Worm (Caenorhabditis elegans) whole organism, early embryonic: ENCODE data around the gene W06D11.1.
"Not testable (repeated sequence)": the region's sequence is repeated elsewhere in the genome, so short reads cannot be mapped to it uniquely, and the experiment has no call there.

Experiments
- B0310.2 ChIP-seq: sonication (generic microtip); optimal IDR thresholded peaks from 2 replicates; lab custom pipeline; 2016; ENCODE audit warnings: mild to moderate bottlenecking, missing genetic modification characterization, missing compliant biosample characterization
- F13C5.2 ChIP-seq: sonication (generic microtip); optimal IDR thresholded peaks from 2 replicates; lab custom pipeline; 2017; ENCODE audit warnings: mild to moderate bottlenecking, missing genetic modification characterization, inconsistent platforms, missing compliant biosample characterization
- aly-1 ChIP-seq: sonication (generic microtip); optimal IDR thresholded peaks from 2 replicates; lab custom pipeline; 2016; ENCODE audit warnings: missing genetic modification characterization, missing compliant biosample characterization
- ama-1 ChIP-seq: fragments of 150-350 bp; optimal IDR thresholded peaks from 2 replicates; lab custom pipeline; 2014
- ceh-13 ChIP-seq: fragments of 200-800 bp; sonication (Bioruptor generic); optimal IDR thresholded peaks from 2 replicates; lab custom pipeline; 2018; ENCODE audit warnings: mild to moderate bottlenecking, missing genetic modification characterization, missing compliant biosample characterization
- ceh-36 ChIP-seq: sonication (generic microtip); optimal IDR thresholded peaks from 2 replicates; lab custom pipeline; 2016; ENCODE audit warnings: missing genetic modification characterization, inconsistent platforms, missing compliant biosample characterization
- ets-7 ChIP-seq: sonication (generic microtip); optimal IDR thresholded peaks from 2 replicates; lab custom pipeline; 2016; ENCODE audit warnings: missing genotype, missing genetic modification characterization, missing compliant biosample characterization
- flt-1 ChIP-seq: fragments of 200-800 bp; sonication (Bioruptor generic); IDR thresholded peaks from 2 replicates; pipeline ENCODE4 v1.3.6; 2022; ENCODE audit warnings: missing genetic modification characterization, missing compliant biosample characterization
- hmbx-1 ChIP-seq: sonication (generic microtip); optimal IDR thresholded peaks from 2 replicates; lab custom pipeline; 2016; ENCODE audit warnings: mild to moderate bottlenecking, missing genetic modification characterization, missing compliant biosample characterization
- hmg-4 ChIP-seq: fragments of 200-800 bp; sonication (Bioruptor generic); optimal IDR thresholded peaks from 2 replicates; lab custom pipeline; 2018; ENCODE audit warnings: mild to moderate bottlenecking, missing genetic modification characterization, missing compliant biosample characterization
- hnd-1 ChIP-seq: sonication (generic microtip); optimal IDR thresholded peaks from 2 replicates; lab custom pipeline; 2016; ENCODE audit warnings: missing genetic modification characterization, missing compliant biosample characterization
- pes-1 ChIP-seq: fragments of 200-800 bp; sonication (Bioruptor generic); IDR thresholded peaks from 2 replicates; pipeline ENCODE4 v1.3.6; 2022; ENCODE audit warnings: missing genetic modification reagents, missing genetic modification characterization, missing compliant biosample characterization
- scrt-1 ChIP-seq: fragments of 200-800 bp; sonication (Bioruptor generic); IDR thresholded peaks from 2 replicates; pipeline ENCODE4 v1.3.6; 2022; ENCODE audit warnings: missing genetic modification characterization, missing compliant biosample characterization
- sea-1 ChIP-seq: fragments of 200-800 bp; sonication (Bioruptor generic); conservative IDR thresholded peaks from 2 replicates; pipeline ENCODE4 v1.3.6; 2022; ENCODE audit warnings: missing genetic modification characterization, missing compliant biosample characterization
- tbx-11 ChIP-seq: fragments of 200-800 bp; sonication (Bioruptor generic); IDR thresholded peaks from 2 replicates; pipeline ENCODE4 v1.3.6; 2022; ENCODE audit warnings: missing genetic modification characterization, missing compliant biosample characterization
- tbx-37 ChIP-seq: fragments of 200-800 bp; sonication (Bioruptor generic); conservative IDR thresholded peaks from 2 replicates; pipeline ENCODE4 v1.3.6; 2022; ENCODE audit warnings: missing genetic modification reagents, missing genetic modification characterization, missing compliant biosample characterization
- tra-4 ChIP-seq: sonication (generic microtip); optimal IDR thresholded peaks from 2 replicates; lab custom pipeline; 2017; ENCODE audit warnings: missing genetic modification characterization, missing compliant biosample characterization

The W06D11.1 gene

DNA sequence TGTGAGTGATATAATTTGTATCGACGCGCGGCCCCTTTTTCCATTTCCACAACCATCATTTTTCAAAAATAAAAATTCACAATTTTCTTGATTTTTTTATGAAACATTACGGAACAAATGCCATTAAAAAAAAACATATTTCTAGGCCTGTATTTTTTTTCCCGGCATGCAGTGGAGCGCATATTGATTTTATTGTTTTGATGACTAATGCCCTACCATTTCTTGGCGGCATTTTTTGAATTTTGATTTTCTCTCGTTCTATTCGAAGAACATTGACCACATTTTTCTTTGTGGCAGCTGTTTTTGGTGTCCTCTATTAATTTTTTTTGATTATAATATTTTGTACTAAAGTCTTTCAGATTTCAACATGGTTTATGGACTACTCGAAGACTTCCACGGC lies 4.0 kb downstream of the W06D11.1 start, which contains the start of gene W06D11.3:
Gene W06D11.3, plus strand, starts transcription at position 360 of the 400 bp plus-strand sequence.
- TF ChIP-seq pes-1: no peak

DNA sequence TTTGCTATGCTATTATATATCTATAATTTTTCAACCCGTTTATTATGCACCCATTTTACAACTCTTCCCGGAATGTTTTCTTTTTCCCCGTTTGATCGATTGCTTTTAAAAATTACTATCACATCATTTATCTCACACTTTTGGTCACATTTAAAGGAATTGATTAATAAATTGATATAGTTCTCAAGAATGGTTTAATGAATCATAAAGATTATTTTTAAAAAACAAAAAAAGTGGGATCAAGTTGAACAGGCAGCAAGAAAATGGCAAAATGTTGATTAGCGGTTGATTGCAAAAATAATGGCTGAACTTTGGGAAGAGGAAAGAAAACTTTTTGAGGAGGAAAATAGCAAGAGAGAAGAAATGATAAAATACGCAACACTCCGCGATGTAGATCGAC lies 5.5 kb downstream of the W06D11.1 start, which contains the start of gene W06D11.5:
Gene W06D11.5, plus strand, starts transcription at position 301 of the 400 bp plus-strand sequence.
- no peak for TF ChIP-seq hnd-1
- no peak for TF ChIP-seq hmbx-1 (tag; lab: Kevin White, UChicago)
- TF ChIP-seq tra-4 (tag; lab: Kevin White, UChicago): no peak
- TF ChIP-seq F13C5.2 (tag; lab: Kevin White, UChicago): no peak
- no peak for TF ChIP-seq ceh-13 (GFP tag; lab: Kevin White, UChicago)
- TF ChIP-seq ama-1: no peak
- no peak for TF ChIP-seq tbx-11
- TF ChIP-seq sea-1 (GFP tag; lab: Robert Waterston, UW): no peak
- no peak for TF ChIP-seq ets-7 (tag; lab: Kevin White, UChicago)
- no peak for TF ChIP-seq flt-1 (GFP tag; lab: Robert Waterston, UW)
- no peak for TF ChIP-seq B0310.2 (tag; lab: Kevin White, UChicago)
- no peak for TF ChIP-seq pes-1
- TF ChIP-seq scrt-1 (GFP tag; lab: Robert Waterston, UW): no peak
- TF ChIP-seq ceh-36: no peak
- no peak for TF ChIP-seq hmg-4
- TF ChIP-seq aly-1 (tag; lab: Kevin White, UChicago): no peak
- no peak for TF ChIP-seq tbx-37 (GFP tag; lab: Robert Waterston, UW)

DNA sequence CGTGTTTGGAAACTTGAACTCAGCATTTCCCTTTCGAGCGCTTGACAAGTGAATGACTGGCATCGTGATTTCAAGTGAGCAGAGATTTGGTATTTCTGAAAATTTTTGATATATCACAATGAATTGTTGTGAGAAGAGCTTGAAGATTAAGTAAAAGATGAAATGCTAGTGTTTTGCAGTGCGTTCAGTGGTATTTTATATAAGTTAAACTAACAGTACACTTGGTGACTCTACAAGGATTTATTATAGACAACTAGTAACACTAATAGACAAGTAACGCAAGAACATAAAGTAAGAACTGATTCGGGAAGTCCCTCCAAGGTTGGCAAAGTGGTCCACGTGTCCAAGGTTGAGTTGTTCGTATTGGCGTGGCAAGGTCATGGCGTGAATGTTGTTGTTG lies 8.4 kb downstream of the W06D11.1 start, which contains the start of gene dot-1.3:
Gene dot-1.3, minus strand, starts transcription at position 101 of the 400 bp plus-strand sequence.
- TF ChIP-seq ceh-13 (GFP tag; lab: Kevin White, UChicago); hmg-4; flt-1 (GFP tag; lab: Robert Waterston, UW): not testable (repeated sequence)

DNA sequence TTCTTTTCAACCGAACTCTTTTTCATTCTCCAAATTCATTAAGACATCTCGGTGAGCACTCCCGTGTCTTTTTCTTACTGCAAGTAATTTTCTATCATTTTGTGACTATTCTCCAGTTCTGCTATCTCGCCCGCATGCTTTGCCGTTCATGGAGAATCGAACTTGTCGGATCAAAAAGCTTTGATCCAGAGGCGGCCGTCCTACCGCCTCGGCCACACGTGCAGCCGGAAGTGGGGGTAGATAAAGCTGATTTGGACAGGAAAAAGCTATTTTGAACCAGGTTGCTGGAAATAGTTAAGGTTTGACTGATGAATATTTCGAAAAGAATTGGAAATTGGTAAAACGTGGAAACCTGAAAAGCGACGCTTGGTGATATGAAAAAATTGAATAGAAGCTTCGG lies 9.9 kb downstream of the W06D11.1 start:
- no peak for TF ChIP-seq tbx-37 (GFP tag; lab: Robert Waterston, UW)
- no peak for TF ChIP-seq scrt-1 (GFP tag; lab: Robert Waterston, UW)
- TF ChIP-seq ceh-13 (GFP tag; lab: Kevin White, UChicago): no peak
- TF ChIP-seq F13C5.2 (tag; lab: Kevin White, UChicago): no peak
- TF ChIP-seq flt-1 (GFP tag; lab: Robert Waterston, UW): no peak
- TF ChIP-seq pes-1: no peak
- TF ChIP-seq sea-1 (GFP tag; lab: Robert Waterston, UW): no peak
- TF ChIP-seq B0310.2 (tag; lab: Kevin White, UChicago): no peak
- no peak for TF ChIP-seq tbx-11
- TF ChIP-seq ama-1: no peak
- no peak for TF ChIP-seq hnd-1
- TF ChIP-seq aly-1 (tag; lab: Kevin White, UChicago): no peak
- no peak for TF ChIP-seq tra-4 (tag; lab: Kevin White, UChicago)
- TF ChIP-seq hmg-4: no peak
- TF ChIP-seq hmbx-1 (tag; lab: Kevin White, UChicago): no peak
- no peak for TF ChIP-seq ceh-36
- no peak for TF ChIP-seq ets-7 (tag; lab: Kevin White, UChicago)

DNA sequence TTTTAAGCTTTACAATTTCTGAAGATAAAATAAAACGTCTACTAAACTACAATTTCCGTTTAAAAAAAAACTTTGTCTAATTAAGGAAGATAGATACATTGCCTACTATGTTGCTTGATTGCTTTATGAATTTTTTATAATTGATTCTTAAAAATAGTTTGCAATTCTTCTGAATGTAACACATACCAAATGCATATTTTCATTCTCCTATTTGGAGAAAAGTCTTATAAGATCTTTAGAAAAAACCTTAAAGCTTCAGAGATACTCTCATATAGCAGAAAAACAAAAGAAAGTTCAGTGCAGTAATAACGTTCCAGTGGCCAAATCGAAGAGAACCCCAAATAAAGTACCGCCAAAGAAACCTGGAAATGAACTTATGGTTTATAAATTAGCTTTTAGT lies 12.2 kb downstream of the W06D11.1 start, which contains the start of gene phf-32:
Gene phf-32, plus strand, starts transcription at position 301 of the 400 bp plus-strand sequence.
- TF ChIP-seq hnd-1 (no peak), pes-1 (no peak), F13C5.2 (tag; lab: Kevin White, UChicago) (no peak), B0310.2 (tag; lab: Kevin White, UChicago) (no peak), ama-1 (no peak), ceh-13 (GFP tag; lab: Kevin White, UChicago) (no peak), ceh-36 (no peak), tbx-11 (no peak), flt-1 (GFP tag; lab: Robert Waterston, UW) (no peak), sea-1 (GFP tag; lab: Robert Waterston, UW) (no peak), aly-1 (tag; lab: Kevin White, UChicago) (no peak)

DNA sequence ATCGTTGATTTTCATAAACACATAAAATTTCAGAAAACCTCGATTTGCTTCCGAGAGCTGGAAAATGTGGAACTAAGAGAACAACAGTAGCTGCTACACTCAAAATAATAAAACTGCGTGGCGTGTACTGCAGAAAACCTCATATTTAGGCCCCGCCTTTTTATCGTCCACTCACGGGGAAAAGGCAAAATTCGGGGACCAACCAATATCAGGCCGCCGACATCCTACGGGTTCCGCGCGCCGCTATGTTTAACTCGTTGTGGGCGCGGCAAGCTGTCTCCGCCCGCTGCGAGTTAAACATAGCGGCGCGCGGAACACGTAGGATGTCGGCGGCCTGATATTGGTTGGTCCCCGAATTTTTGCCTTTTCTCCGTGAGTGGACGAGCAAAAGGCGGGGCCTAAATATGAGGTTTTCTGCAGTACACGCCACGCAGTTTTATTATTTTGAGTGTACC lies 13.7 kb downstream of the W06D11.1 start, which contains the start of gene F17A2.16:
Gene F17A2.16, plus strand, starts transcription at position 405 of the 455 bp plus-strand sequence.
- TF ChIP-seq flt-1 (GFP tag; lab: Robert Waterston, UW); F13C5.2 (tag; lab: Kevin White, UChicago); ceh-36: not testable (repeated sequence)

DNA sequence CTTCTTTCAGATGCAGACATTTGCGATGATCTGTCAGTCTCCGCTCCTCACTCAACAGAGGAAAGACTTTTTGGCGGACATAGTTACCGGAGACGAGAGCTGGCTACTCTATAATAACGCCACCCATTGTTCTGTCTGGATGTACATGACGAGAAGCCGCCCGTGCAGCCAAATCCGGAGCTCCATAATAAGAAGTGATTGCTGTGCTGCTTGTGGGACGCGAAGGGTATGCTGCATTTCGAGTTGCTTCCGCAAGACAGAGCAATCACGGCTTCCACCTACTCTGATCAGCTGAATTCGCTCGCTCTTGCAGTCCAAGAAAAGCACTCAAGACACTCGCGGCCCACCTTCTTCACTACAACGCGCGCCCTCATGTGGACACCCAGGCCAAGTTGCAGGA lies 19.4 kb downstream of the W06D11.1 start:
- TF ChIP-seq sea-1 (GFP tag; lab: Robert Waterston, UW): no peak

DNA sequence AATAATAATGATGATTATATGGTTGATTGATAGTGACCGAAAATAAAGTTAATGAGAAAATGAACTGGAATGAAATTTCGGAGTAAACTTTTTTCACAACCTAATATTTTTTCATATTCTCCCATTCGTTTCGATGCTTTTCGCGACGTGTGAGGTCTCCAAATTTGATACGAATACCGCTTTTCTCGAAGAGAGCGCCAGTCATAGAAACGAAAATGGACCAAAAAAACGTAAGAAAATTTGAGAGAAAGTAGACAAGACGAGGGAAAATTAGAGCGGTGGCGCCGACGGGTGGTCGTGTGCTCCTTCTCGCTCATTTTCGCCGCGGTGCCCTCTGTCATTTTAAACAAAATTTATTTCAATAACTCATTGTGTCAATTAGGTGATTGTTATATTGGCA lies 20.0 kb downstream of the W06D11.1 start:
- TF ChIP-seq ceh-13 (GFP tag; lab: Kevin White, UChicago) (no peak), hnd-1 (no peak), hmg-4 (no peak), aly-1 (tag; lab: Kevin White, UChicago) (no peak), ama-1 (no peak), F13C5.2 (tag; lab: Kevin White, UChicago) (no peak), pes-1 (no peak), sea-1 (GFP tag; lab: Robert Waterston, UW) (no peak), scrt-1 (GFP tag; lab: Robert Waterston, UW) (no peak)

DNA sequence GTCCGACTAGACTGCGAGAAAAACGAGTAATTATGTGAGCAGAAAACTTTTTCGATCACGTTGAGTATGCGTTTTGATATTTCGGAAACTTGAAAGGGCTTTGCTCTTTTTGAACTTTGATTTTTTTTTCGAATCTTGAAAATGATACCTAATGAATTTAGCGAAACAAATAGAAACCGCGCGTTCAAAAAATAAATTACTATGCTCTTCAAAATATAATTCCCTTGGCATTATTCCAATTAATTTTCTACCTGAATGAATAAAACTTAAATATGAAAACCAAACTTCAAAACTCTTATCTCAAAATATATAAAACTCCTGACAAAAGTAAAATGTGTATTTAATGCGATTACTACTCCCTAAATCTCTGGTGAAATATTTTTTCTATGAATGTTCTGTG lies 20.9 kb downstream of the W06D11.1 start, which contains the start of gene xtr-2:
Gene xtr-2, plus strand, starts transcription at position 301 of the 400 bp plus-strand sequence.
- TF ChIP-seq ets-7 (tag; lab: Kevin White, UChicago) (no peak), F13C5.2 (tag; lab: Kevin White, UChicago) (no peak), aly-1 (tag; lab: Kevin White, UChicago) (no peak), ama-1 (no peak), ceh-36 (no peak), sea-1 (GFP tag; lab: Robert Waterston, UW) (no peak), tbx-37 (GFP tag; lab: Robert Waterston, UW) (no peak), hmbx-1 (tag; lab: Kevin White, UChicago) (no peak), flt-1 (GFP tag; lab: Robert Waterston, UW) (no peak), pes-1 (no peak), B0310.2 (tag; lab: Kevin White, UChicago) (no peak), tbx-11 (no peak)
